Fruit fly (Drosophila melanogaster) S2 (cell line): ENCODE measurements around the gene Cp110.

Experiments
- CG8478 ChIP-seq: fragments of >200 bp; optimal IDR thresholded peaks from 2 replicates; lab custom pipeline; 2018
- CTCF ChIP-seq, 2 experiments: fragments of >200 bp; optimal IDR thresholded peaks; 2 replicates each; lab custom pipeline; 2018

dm6 chrX:22502225-22502624, 20.3 kb downstream of the Cp110 start:
- no peak for TF ChIP-seq CG8478 (lab: Kevin White, UChicago)
- no peak for TF ChIP-seq CTCF (optimal IDR thresholded peaks at IDR 0.05; lab: Kevin White, UChicago)
